Worm (Caenorhabditis elegans) whole organism, early embryonic: ENCODE data around the gene T25D1.3.

Source experiments
- B0310.2 ChIP-seq: sonication (generic microtip); optimal IDR thresholded peaks from 2 replicates; lab custom pipeline; 2016; ENCODE audit warnings: mild to moderate bottlenecking, missing genetic modification characterization, missing compliant biosample characterization
- F13C5.2 ChIP-seq: sonication (generic microtip); optimal IDR thresholded peaks from 2 replicates; lab custom pipeline; 2017; ENCODE audit warnings: mild to moderate bottlenecking, missing genetic modification characterization, inconsistent platforms, missing compliant biosample characterization
- aly-1 ChIP-seq: sonication (generic microtip); optimal IDR thresholded peaks from 2 replicates; lab custom pipeline; 2016; ENCODE audit warnings: missing genetic modification characterization, missing compliant biosample characterization
- ama-1 ChIP-seq: fragments of 150-350 bp; optimal IDR thresholded peaks from 2 replicates; lab custom pipeline; 2014
- ceh-13 ChIP-seq: fragments of 200-800 bp; sonication (Bioruptor generic); optimal IDR thresholded peaks from 2 replicates; lab custom pipeline; 2018; ENCODE audit warnings: mild to moderate bottlenecking, missing genetic modification characterization, missing compliant biosample characterization
- ceh-36 ChIP-seq: sonication (generic microtip); optimal IDR thresholded peaks from 2 replicates; lab custom pipeline; 2016; ENCODE audit warnings: missing genetic modification characterization, inconsistent platforms, missing compliant biosample characterization
- flt-1 ChIP-seq: fragments of 200-800 bp; sonication (Bioruptor generic); IDR thresholded peaks from 2 replicates; pipeline ENCODE4 v1.3.6; 2022; ENCODE audit warnings: missing genetic modification characterization, missing compliant biosample characterization
- hmbx-1 ChIP-seq: sonication (generic microtip); optimal IDR thresholded peaks from 2 replicates; lab custom pipeline; 2016; ENCODE audit warnings: mild to moderate bottlenecking, missing genetic modification characterization, missing compliant biosample characterization
- hnd-1 ChIP-seq: sonication (generic microtip); optimal IDR thresholded peaks from 2 replicates; lab custom pipeline; 2016; ENCODE audit warnings: missing genetic modification characterization, missing compliant biosample characterization
- pes-1 ChIP-seq: fragments of 200-800 bp; sonication (Bioruptor generic); IDR thresholded peaks from 2 replicates; pipeline ENCODE4 v1.3.6; 2022; ENCODE audit warnings: missing genetic modification reagents, missing genetic modification characterization, missing compliant biosample characterization
- scrt-1 ChIP-seq: fragments of 200-800 bp; sonication (Bioruptor generic); IDR thresholded peaks from 2 replicates; pipeline ENCODE4 v1.3.6; 2022; ENCODE audit warnings: missing genetic modification characterization, missing compliant biosample characterization
- sea-1 ChIP-seq: fragments of 200-800 bp; sonication (Bioruptor generic); conservative IDR thresholded peaks from 2 replicates; pipeline ENCODE4 v1.3.6; 2022; ENCODE audit warnings: missing genetic modification characterization, missing compliant biosample characterization
- tbx-37 ChIP-seq: fragments of 200-800 bp; sonication (Bioruptor generic); conservative IDR thresholded peaks from 2 replicates; pipeline ENCODE4 v1.3.6; 2022; ENCODE audit warnings: missing genetic modification reagents, missing genetic modification characterization, missing compliant biosample characterization

DNA sequence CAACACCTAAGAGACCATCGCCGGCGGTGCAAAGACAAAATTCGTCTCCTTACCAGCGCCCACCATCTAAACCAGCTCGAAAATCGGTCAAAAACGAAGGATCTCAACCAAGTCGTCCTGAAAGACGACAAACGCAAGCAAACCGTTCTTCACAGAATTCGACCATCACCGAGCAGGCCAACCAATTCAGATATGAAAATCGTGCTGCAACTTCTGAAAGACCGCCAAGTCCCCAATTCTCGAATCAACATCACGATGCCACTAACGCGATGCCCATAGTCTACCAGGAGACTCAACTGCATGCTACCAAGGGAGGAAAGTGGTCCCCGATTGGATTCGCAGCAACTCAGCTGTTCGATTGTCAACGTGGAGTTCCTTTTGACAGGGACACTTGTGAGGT, 14.1 kb downstream of the T25D1.3 start, which contains the start of gene T25D1.1:
- no peak for TF ChIP-seq flt-1 (GFP tag; lab: Robert Waterston, UW)
- TF ChIP-seq ceh-13 (GFP tag; lab: Kevin White, UChicago), result no peak
- TF ChIP-seq aly-1 (tag; lab: Kevin White, UChicago), result no peak
- no peak for TF ChIP-seq hnd-1 (tag; lab: Kevin White, UChicago)
- TF ChIP-seq ceh-36 (tag; lab: Kevin White, UChicago), result no peak
- TF ChIP-seq ama-1 (lab: Kevin White, UChicago), result no peak
- TF ChIP-seq F13C5.2, result no peak
- no peak for TF ChIP-seq tbx-37 (GFP tag; lab: Robert Waterston, UW)
- no peak for TF ChIP-seq sea-1 (GFP tag; lab: Robert Waterston, UW)
- no peak for TF ChIP-seq hmbx-1 (tag; lab: Kevin White, UChicago)
- no peak for TF ChIP-seq scrt-1 (GFP tag; lab: Robert Waterston, UW)
- no peak for TF ChIP-seq pes-1
- no peak for TF ChIP-seq B0310.2 (tag; lab: Kevin White, UChicago)
